Fruit fly (Drosophila melanogaster): ENCODE results near the gene D2hgdh.

Gene D2hgdh

dm6 chrX:2157929-2158610 lies 16.8 kb downstream of the D2hgdh start (continued):
- TF ChIP-seq Lhr (GFP tag; optimal IDR thresholded peaks at IDR 0.05) (no peak), CG6654 (GFP tag; optimal IDR thresholded peaks at IDR 0.05) (no peak), CG17568 (GFP tag; optimal IDR thresholded peaks at IDR 0.05) (no peak), ash1 (GFP tag; optimal IDR thresholded peaks at IDR 0.05) (no peak), CG12769 (tag; optimal IDR thresholded peaks at IDR 0.05) (no peak), CG1792 (GFP tag; optimal IDR thresholded peaks at IDR 0.05) (no peak), lab (GFP tag; optimal IDR thresholded peaks at IDR 0.05) (no peak), caup (GFP tag; optimal IDR thresholded peaks at IDR 0.05; ENCODE audit: severe bottlenecking) (no peak), dmrt11E (tag; optimal IDR thresholded peaks at IDR 0.05) (no peak), Awh (GFP tag; IDR thresholded peaks at IDR 0.05) (no peak), Atf3 (GFP tag; optimal IDR thresholded peaks at IDR 0.05) (no peak), pnt (GFP tag; optimal IDR thresholded peaks at IDR 0.05) (no peak), CG3163 (GFP tag; optimal IDR thresholded peaks at IDR 0.05) (no peak), CG8388 (GFP tag; optimal IDR thresholded peaks at IDR 0.05) (no peak), Mad (GFP tag; optimal IDR thresholded peaks at IDR 0.05) (no peak), pros (GFP tag; optimal IDR thresholded peaks at IDR 0.05) (no peak), CG15479 (GFP tag; optimal IDR thresholded peaks at IDR 0.05) (peak; percentile 75), fd64A (GFP tag; optimal IDR thresholded peaks at IDR 0.05) (no peak), CrebB (tag; optimal IDR thresholded peaks at IDR 0.05) (no peak), CG4360 (GFP tag; IDR thresholded peaks at IDR 0.05) (peak; percentile 41), CoRest (tag; optimal IDR thresholded peaks at IDR 0.05) (no peak), CG15269 (tag; optimal IDR thresholded peaks at IDR 0.05) (no peak), bcd (GFP tag; optimal IDR thresholded peaks at IDR 0.05) (no peak), vvl (GFP tag; IDR thresholded peaks at IDR 0.05) (no peak), CG4854 (GFP tag; optimal IDR thresholded peaks at IDR 0.05) (no peak), grn (GFP tag; optimal IDR thresholded peaks at IDR 0.05) (no peak), H2.0 (GFP tag; IDR thresholded peaks at IDR 0.05) (no peak), CG8478 (optimal IDR thresholded peaks at IDR 0.05) (peak; percentile 97), CG7745 (tag; optimal IDR thresholded peaks at IDR 0.05) (no peak), CG2120 (GFP tag; optimal IDR thresholded peaks at IDR 0.05) (no peak), hkb (optimal IDR thresholded peaks at IDR 0.05) (peak; percentile 50), hkb (GFP tag; IDR thresholded peaks at IDR 0.05) (no peak), fd96Cb (tag; optimal IDR thresholded peaks at IDR 0.05) (no peak), jigr1 (GFP tag; IDR thresholded peaks at IDR 0.05) (no peak), Fer3 (tag; optimal IDR thresholded peaks at IDR 0.05) (no peak), CG4617 (GFP tag; optimal IDR thresholded peaks at IDR 0.05; ENCODE audit: borderline replicate concordance) (peak; percentile 42), CG11695 (GFP tag; IDR thresholded peaks at IDR 0.05) (no peak), Mrtf (GFP tag; IDR thresholded peaks at IDR 0.05) (no peak), gsb-n (tag; optimal IDR thresholded peaks at IDR 0.05) (no peak), CG7271 (tag; optimal IDR thresholded peaks at IDR 0.05) (no peak), dimm (GFP tag; IDR thresholded peaks at IDR 0.05) (no peak), CG1832 (GFP tag; optimal IDR thresholded peaks at IDR 0.05) (peak; percentile 79), crp (GFP tag; optimal IDR thresholded peaks at IDR 0.05) (no peak), Abd-B (GFP tag; optimal IDR thresholded peaks at IDR 0.05) (peak; percentile 8), Myb (GFP tag; optimal IDR thresholded peaks at IDR 0.05) (no peak), HmgD (GFP tag; optimal IDR thresholded peaks at IDR 0.05) (peak; percentile 4), CG7963 (GFP tag; IDR thresholded peaks at IDR 0.05; ENCODE audit: partially characterized antibody) (no peak), cg (GFP tag; optimal IDR thresholded peaks at IDR 0.05) (peak; percentile 96), CG9437 (GFP tag; optimal IDR thresholded peaks at IDR 0.05) (no peak), Sry-δ (GFP tag; optimal IDR thresholded peaks at IDR 0.05) (no peak)
